Fruit fly (Drosophila melanogaster) whole organism: Measurements from ENCODE around the gene CG15916.

Experiments used
- pan ChIP-seq: fragments of >200 bp; optimal IDR thresholded peaks from 2 replicates; lab custom pipeline; 2017
- psq ChIP-seq: fragments of >200 bp; optimal IDR thresholded peaks from 2 replicates; lab custom pipeline; 2017

dm6 chrX:15859869-15860268, 30.5 kb upstream of the CG15916 start, which contains the start of gene Gbeta13F:
- TF ChIP-seq pan (lab: Kevin White, UChicago) (no peak), psq (no peak)
